Worm (Caenorhabditis elegans) whole organism, early embryonic: ENCODE results near the gene srsx-17.

Experiments
- B0310.2 ChIP-seq: sonication (generic microtip); optimal IDR thresholded peaks from 2 replicates; lab custom pipeline; 2016; ENCODE audit warnings: mild to moderate bottlenecking, missing genetic modification characterization, missing compliant biosample characterization
- F13C5.2 ChIP-seq: sonication (generic microtip); optimal IDR thresholded peaks from 2 replicates; lab custom pipeline; 2017; ENCODE audit warnings: mild to moderate bottlenecking, missing genetic modification characterization, inconsistent platforms, missing compliant biosample characterization
- aly-1 ChIP-seq: sonication (generic microtip); optimal IDR thresholded peaks from 2 replicates; lab custom pipeline; 2016; ENCODE audit warnings: missing genetic modification characterization, missing compliant biosample characterization
- ama-1 ChIP-seq: fragments of 150-350 bp; optimal IDR thresholded peaks from 2 replicates; lab custom pipeline; 2014
- ceh-13 ChIP-seq: fragments of 200-800 bp; sonication (Bioruptor generic); optimal IDR thresholded peaks from 2 replicates; lab custom pipeline; 2018; ENCODE audit warnings: mild to moderate bottlenecking, missing genetic modification characterization, missing compliant biosample characterization
- ceh-36 ChIP-seq: sonication (generic microtip); optimal IDR thresholded peaks from 2 replicates; lab custom pipeline; 2016; ENCODE audit warnings: missing genetic modification characterization, inconsistent platforms, missing compliant biosample characterization
- ets-7 ChIP-seq: sonication (generic microtip); optimal IDR thresholded peaks from 2 replicates; lab custom pipeline; 2016; ENCODE audit warnings: missing genotype, missing genetic modification characterization, missing compliant biosample characterization
- flt-1 ChIP-seq: fragments of 200-800 bp; sonication (Bioruptor generic); IDR thresholded peaks from 2 replicates; pipeline ENCODE4 v1.3.6; 2022; ENCODE audit warnings: missing genetic modification characterization, missing compliant biosample characterization
- hmbx-1 ChIP-seq: sonication (generic microtip); optimal IDR thresholded peaks from 2 replicates; lab custom pipeline; 2016; ENCODE audit warnings: mild to moderate bottlenecking, missing genetic modification characterization, missing compliant biosample characterization
- hmg-4 ChIP-seq: fragments of 200-800 bp; sonication (Bioruptor generic); optimal IDR thresholded peaks from 2 replicates; lab custom pipeline; 2018; ENCODE audit warnings: mild to moderate bottlenecking, missing genetic modification characterization, missing compliant biosample characterization
- hnd-1 ChIP-seq: sonication (generic microtip); optimal IDR thresholded peaks from 2 replicates; lab custom pipeline; 2016; ENCODE audit warnings: missing genetic modification characterization, missing compliant biosample characterization
- pes-1 ChIP-seq: fragments of 200-800 bp; sonication (Bioruptor generic); IDR thresholded peaks from 2 replicates; pipeline ENCODE4 v1.3.6; 2022; ENCODE audit warnings: missing genetic modification reagents, missing genetic modification characterization, missing compliant biosample characterization
- scrt-1 ChIP-seq: fragments of 200-800 bp; sonication (Bioruptor generic); IDR thresholded peaks from 2 replicates; pipeline ENCODE4 v1.3.6; 2022; ENCODE audit warnings: missing genetic modification characterization, missing compliant biosample characterization
- sea-1 ChIP-seq: fragments of 200-800 bp; sonication (Bioruptor generic); conservative IDR thresholded peaks from 2 replicates; pipeline ENCODE4 v1.3.6; 2022; ENCODE audit warnings: missing genetic modification characterization, missing compliant biosample characterization
- tbx-11 ChIP-seq: fragments of 200-800 bp; sonication (Bioruptor generic); IDR thresholded peaks from 2 replicates; pipeline ENCODE4 v1.3.6; 2022; ENCODE audit warnings: missing genetic modification characterization, missing compliant biosample characterization
- tbx-37 ChIP-seq: fragments of 200-800 bp; sonication (Bioruptor generic); conservative IDR thresholded peaks from 2 replicates; pipeline ENCODE4 v1.3.6; 2022; ENCODE audit warnings: missing genetic modification reagents, missing genetic modification characterization, missing compliant biosample characterization
- tra-4 ChIP-seq: sonication (generic microtip); optimal IDR thresholded peaks from 2 replicates; lab custom pipeline; 2017; ENCODE audit warnings: missing genetic modification characterization, missing compliant biosample characterization

Gene srsx-17

ce11 chrV:5963696-5964095 is 36.2 kb downstream of the srsx-17 start, which contains the start of gene pcm-1:
TSS of gene pcm-1 (minus strand) at chrV:5963882.
- no peak for TF ChIP-seq F13C5.2
- TF ChIP-seq sea-1 (GFP tag; lab: Robert Waterston, UW), result no peak
- no peak for TF ChIP-seq ets-7 (tag; lab: Kevin White, UChicago)
- TF ChIP-seq scrt-1 (GFP tag; lab: Robert Waterston, UW), result no peak
- TF ChIP-seq ceh-13 (GFP tag; lab: Kevin White, UChicago), result no peak
- no peak for TF ChIP-seq aly-1 (tag; lab: Kevin White, UChicago)
- no peak for TF ChIP-seq B0310.2 (tag; lab: Kevin White, UChicago)

DNA sequence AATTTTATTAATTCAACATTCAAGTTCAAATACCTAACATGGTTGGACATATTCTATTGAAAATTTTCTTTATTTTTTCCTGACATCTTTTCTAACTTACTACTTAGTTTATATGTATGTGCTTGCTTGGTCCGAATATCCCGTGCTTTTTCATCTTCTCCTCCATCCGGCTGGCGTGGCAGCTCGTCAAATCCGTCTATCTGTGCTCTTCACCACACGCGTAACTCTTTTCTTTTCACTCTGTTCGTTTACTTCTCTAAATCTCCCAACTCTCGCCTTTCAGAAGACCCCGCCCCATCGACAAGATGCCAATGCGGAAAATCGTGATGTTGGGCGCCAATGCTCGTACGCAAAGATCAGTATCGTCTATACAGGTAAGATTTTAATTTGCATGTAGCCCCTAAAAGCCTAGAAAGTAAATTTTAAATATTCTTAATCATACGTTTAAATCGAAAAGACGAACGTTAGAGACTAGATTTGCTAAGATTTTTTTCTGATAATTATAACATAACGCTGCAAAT is 37.3 kb downstream of the srsx-17 start:
- TF ChIP-seq B0310.2 (tag; lab: Kevin White, UChicago) (no peak), aly-1 (tag; lab: Kevin White, UChicago) (no peak), hnd-1 (tag; lab: Kevin White, UChicago) (no peak), ceh-36 (no peak), scrt-1 (GFP tag; lab: Robert Waterston, UW) (no peak), flt-1 (GFP tag; lab: Robert Waterston, UW) (no peak), hmbx-1 (no peak), ama-1 (no peak), hmg-4 (no peak), ets-7 (tag; lab: Kevin White, UChicago) (no peak), sea-1 (GFP tag; lab: Robert Waterston, UW) (no peak), pes-1 (GFP tag; lab: Robert Waterston, UW) (no peak), tbx-11 (no peak), ceh-13 (GFP tag; lab: Kevin White, UChicago) (no peak), tbx-37 (no peak), F13C5.2 (no peak), tra-4 (no peak)

ce11 chrV:5972582-5972981 is 45.1 kb downstream of the srsx-17 start:
- no peak for TF ChIP-seq flt-1 (GFP tag; lab: Robert Waterston, UW)
- TF ChIP-seq scrt-1 (GFP tag; lab: Robert Waterston, UW), result no peak
- TF ChIP-seq tra-4, result no peak

DNA sequence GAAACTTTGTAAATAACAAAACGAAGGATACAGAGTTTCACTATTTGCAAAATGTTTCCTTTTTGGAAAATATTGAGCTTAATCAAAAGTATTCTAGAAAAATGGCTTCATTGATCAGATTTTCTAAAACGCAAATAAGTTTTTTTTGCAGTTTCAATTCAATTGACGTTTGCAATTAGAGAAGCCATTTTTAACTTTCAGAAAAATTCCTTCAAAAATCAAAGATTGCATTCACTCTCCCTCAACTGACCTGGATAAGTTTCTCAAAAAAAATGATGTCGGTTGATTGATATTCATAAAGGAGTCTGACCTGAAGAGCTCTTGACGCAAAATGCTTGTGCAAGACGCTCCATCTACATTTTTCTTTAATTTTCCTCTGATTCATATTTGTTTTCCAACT is 46.3 kb downstream of the srsx-17 start:
- TF ChIP-seq aly-1 (tag; lab: Kevin White, UChicago), result no peak
- no peak for TF ChIP-seq ama-1
- no peak for TF ChIP-seq hnd-1 (tag; lab: Kevin White, UChicago)
- no peak for TF ChIP-seq scrt-1 (GFP tag; lab: Robert Waterston, UW)
- TF ChIP-seq tbx-37, result no peak
- no peak for TF ChIP-seq ceh-13 (GFP tag; lab: Kevin White, UChicago)
- TF ChIP-seq hmg-4, result no peak
- no peak for TF ChIP-seq F13C5.2
- no peak for TF ChIP-seq tbx-11
- TF ChIP-seq B0310.2 (tag; lab: Kevin White, UChicago), result no peak
- TF ChIP-seq flt-1 (GFP tag; lab: Robert Waterston, UW), result no peak
- no peak for TF ChIP-seq hmbx-1
- TF ChIP-seq ets-7 (tag; lab: Kevin White, UChicago), result no peak

- TF ChIP-seq ama-1, result no peak
- TF ChIP-seq tbx-11, result no peak
- TF ChIP-seq B0310.2 (tag; lab: Kevin White, UChicago), result no peak
- no peak for TF ChIP-seq pes-1 (GFP tag; lab: Robert Waterston, UW)
- no peak for TF ChIP-seq ceh-13 (GFP tag; lab: Kevin White, UChicago)
- TF ChIP-seq scrt-1 (GFP tag; lab: Robert Waterston, UW), result no peak
- TF ChIP-seq sea-1 (GFP tag; lab: Robert Waterston, UW), result no peak
- no peak for TF ChIP-seq tra-4
- TF ChIP-seq hmbx-1, result no peak
- TF ChIP-seq aly-1 (tag; lab: Kevin White, UChicago), result no peak
- TF ChIP-seq flt-1 (GFP tag; lab: Robert Waterston, UW), result no peak
- TF ChIP-seq tbx-37, result no peak
- no peak for TF ChIP-seq hnd-1 (tag; lab: Kevin White, UChicago)
- TF ChIP-seq ets-7 (tag; lab: Kevin White, UChicago), result no peak
- TF ChIP-seq ceh-36, result no peak
- TF ChIP-seq hmg-4, result no peak
- TF ChIP-seq F13C5.2, result no peak
These were observed 48.3 kb downstream of the srsx-17 start, which contains the start of gene acy-2 for ce11 chrV:5975724-5976123. TSS of gene acy-2 (plus strand) at chrV:5976024.
